Fruit fly (Drosophila melanogaster): ENCODE measurements around the gene CG14223.

Gene CG14223

DNA sequence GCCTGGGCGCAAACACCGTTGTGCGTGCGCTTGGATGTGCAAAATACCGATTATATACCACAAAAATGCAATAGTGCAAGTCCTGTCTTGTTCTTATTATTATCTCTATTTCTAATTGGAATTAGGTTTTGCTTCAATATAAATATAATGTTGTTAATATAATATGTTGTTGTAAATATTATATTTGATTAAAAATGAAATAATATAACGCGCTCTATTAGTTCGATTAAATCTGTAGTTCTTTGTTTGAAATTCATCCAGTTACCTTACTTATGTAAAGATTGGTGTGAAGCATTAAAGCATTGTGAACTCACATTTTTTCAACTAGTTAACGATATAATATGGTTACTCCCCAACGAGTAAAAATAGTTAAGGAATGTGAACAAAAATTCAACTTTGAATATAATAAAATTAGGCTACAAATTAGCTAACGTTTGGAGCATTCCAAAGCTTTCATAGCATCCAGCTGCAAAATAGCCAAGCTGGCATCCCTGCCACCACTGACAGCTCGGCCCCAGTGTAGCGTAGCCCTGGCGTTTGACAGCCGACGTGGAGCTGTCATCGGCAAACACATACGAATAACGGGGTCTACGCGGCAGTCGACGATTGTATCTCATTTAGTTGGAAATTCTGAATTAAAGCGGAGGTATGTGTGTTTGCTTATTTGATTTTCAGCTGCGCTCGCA, 20.8 kb downstream of the CG14223 start, which contains the start of the genes CG12237 and Sec61gamma (continued):
- TF ChIP-seq phol (tag; optimal IDR thresholded peaks at IDR 0.05) (peak; percentile 33), CG1647 (GFP tag; optimal IDR thresholded peaks at IDR 0.05) (peak; percentile 14), ssp (GFP tag; IDR thresholded peaks at IDR 0.05) (peak; percentile 30), so (GFP tag; IDR thresholded peaks at IDR 0.05) (0 out of 3 replicates have a peak, but pooled peaks have one; percentile 44), CG10267 (tag; optimal IDR thresholded peaks at IDR 0.05) (peak; percentile 41), CG17328 (GFP tag; IDR thresholded peaks at IDR 0.05) (no peak), eve (GFP tag; optimal IDR thresholded peaks at IDR 0.05) (no peak), CG17359 (tag; optimal IDR thresholded peaks at IDR 0.05) (peak; percentile 26), Bgb (GFP tag; IDR thresholded peaks at IDR 0.05; ENCODE audit: partially characterized antibody) (peak; percentile 30; the same call in 1 of the 2 replicates), Trl (optimal IDR thresholded peaks at IDR 0.05) (no peak), Trl (GFP tag; optimal IDR thresholded peaks at IDR 0.05) (peak; percentile 18), luna (GFP tag; optimal IDR thresholded peaks at IDR 0.05) (no peak), CG2116 (GFP tag; optimal IDR thresholded peaks at IDR 0.05) (peak; percentile 43), maf-S (GFP tag; optimal IDR thresholded peaks at IDR 0.05) (peak; percentile 11), ci (GFP tag; IDR thresholded peaks at IDR 0.05) (peak; percentile 74), CG10462 (GFP tag; optimal IDR thresholded peaks at IDR 0.05) (peak; percentile 12), CG3281 (GFP tag; optimal IDR thresholded peaks at IDR 0.05) (peak; percentile 66), Antp (GFP tag; optimal IDR thresholded peaks at IDR 0.05) (peak; percentile 28), Side (GFP tag; optimal IDR thresholded peaks at IDR 0.05) (peak; percentile 0), Med (GFP tag) (peak; percentile 88), CG17361 (GFP tag; IDR thresholded peaks at IDR 0.05) (peak; percentile 48; the same call in 2 of the 3 replicates), CG4360 (GFP tag; IDR thresholded peaks at IDR 0.05) (no peak), Deaf1 (tag; optimal IDR thresholded peaks at IDR 0.05) (peak; percentile 91), grau (tag; optimal IDR thresholded peaks at IDR 0.05) (peak; percentile 28), Stat92E (GFP tag; optimal IDR thresholded peaks at IDR 0.05) (peak in 1 of 3 experiments; percentile 56), Hr78 (GFP tag; optimal IDR thresholded peaks at IDR 0.05) (no peak), Mad (GFP tag; optimal IDR thresholded peaks at IDR 0.05) (peak; percentile 9), dpn (GFP tag; optimal IDR thresholded peaks at IDR 0.05) (peak in 1 of 2 experiments; percentile 48), Nf-YC (tag; optimal IDR thresholded peaks at IDR 0.05) (peak; percentile 39), Dbx (GFP tag; IDR thresholded peaks at IDR 0.05) (peak; percentile 53; the same call in 2 of the 3 replicates), sqz (GFP tag; optimal IDR thresholded peaks at IDR 0.05) (no peak), CG17186 (GFP tag; optimal IDR thresholded peaks at IDR 0.05) (peak; percentile 29), CG34376 (GFP tag; optimal IDR thresholded peaks at IDR 0.05) (peak; percentile 48), croc (GFP tag; conservative IDR thresholded peaks at IDR 0.05) (no peak), CG17385 (GFP tag; optimal IDR thresholded peaks at IDR 0.05) (peak; percentile 9), CG15269 (tag; optimal IDR thresholded peaks at IDR 0.05) (no peak), CG17912 (GFP tag; optimal IDR thresholded peaks at IDR 0.05) (no peak), CG13624 (GFP tag; optimal IDR thresholded peaks at IDR 0.05) (peak; percentile 22), amos (GFP tag; IDR thresholded peaks at IDR 0.05; ENCODE audit: partially characterized antibody) (peak; percentile 50; the same call in 1 of the 2 replicates), CG3847 (GFP tag; IDR thresholded peaks at IDR 0.05) (peak; percentile 22; the same call in 1 of the 2 replicates), ab (GFP tag; optimal IDR thresholded peaks at IDR 0.05) (no peak), slbo (GFP tag; IDR thresholded peaks at IDR 0.05) (peak; percentile 58), mam (GFP tag; optimal IDR thresholded peaks at IDR 0.05) (peak; percentile 37), dysf (GFP tag; IDR thresholded peaks at IDR 0.05) (0 out of 3 replicates have a peak, but pooled peaks have one; percentile 50), CG4328 (GFP tag; optimal IDR thresholded peaks at IDR 0.05) (no peak), Hmx (GFP tag; optimal IDR thresholded peaks at IDR 0.05) (no peak), zf30C (GFP tag; optimal IDR thresholded peaks at IDR 0.05) (no peak), CG1603 (tag; optimal IDR thresholded peaks at IDR 0.05) (peak; percentile 59), CG13775 (GFP tag; optimal IDR thresholded peaks at IDR 0.05) (peak; percentile 5)

Measured in whole organism, embryonic.